Worm (Caenorhabditis elegans) whole organism, early embryonic: ENCODE measurements around the gene E02H9.6.

ENCODE experiments used
- F13C5.2 ChIP-seq: sonication (generic microtip); optimal IDR thresholded peaks from 2 replicates; lab custom pipeline; 2017; ENCODE audit warnings: mild to moderate bottlenecking, missing genetic modification characterization, inconsistent platforms, missing compliant biosample characterization
- aly-1 ChIP-seq: sonication (generic microtip); optimal IDR thresholded peaks from 2 replicates; lab custom pipeline; 2016; ENCODE audit warnings: missing genetic modification characterization, missing compliant biosample characterization
- ama-1 ChIP-seq: fragments of 150-350 bp; optimal IDR thresholded peaks from 2 replicates; lab custom pipeline; 2014
- ceh-13 ChIP-seq: fragments of 200-800 bp; sonication (Bioruptor generic); optimal IDR thresholded peaks from 2 replicates; lab custom pipeline; 2018; ENCODE audit warnings: mild to moderate bottlenecking, missing genetic modification characterization, missing compliant biosample characterization
- ets-7 ChIP-seq: sonication (generic microtip); optimal IDR thresholded peaks from 2 replicates; lab custom pipeline; 2016; ENCODE audit warnings: missing genotype, missing genetic modification characterization, missing compliant biosample characterization
- hmbx-1 ChIP-seq: sonication (generic microtip); optimal IDR thresholded peaks from 2 replicates; lab custom pipeline; 2016; ENCODE audit warnings: mild to moderate bottlenecking, missing genetic modification characterization, missing compliant biosample characterization
- hmg-4 ChIP-seq: fragments of 200-800 bp; sonication (Bioruptor generic); optimal IDR thresholded peaks from 2 replicates; lab custom pipeline; 2018; ENCODE audit warnings: mild to moderate bottlenecking, missing genetic modification characterization, missing compliant biosample characterization
- hnd-1 ChIP-seq: sonication (generic microtip); optimal IDR thresholded peaks from 2 replicates; lab custom pipeline; 2016; ENCODE audit warnings: missing genetic modification characterization, missing compliant biosample characterization
- sea-1 ChIP-seq: fragments of 200-800 bp; sonication (Bioruptor generic); conservative IDR thresholded peaks from 2 replicates; pipeline ENCODE4 v1.3.6; 2022; ENCODE audit warnings: missing genetic modification characterization, missing compliant biosample characterization
- tbx-11 ChIP-seq: fragments of 200-800 bp; sonication (Bioruptor generic); IDR thresholded peaks from 2 replicates; pipeline ENCODE4 v1.3.6; 2022; ENCODE audit warnings: missing genetic modification characterization, missing compliant biosample characterization
- tbx-37 ChIP-seq: fragments of 200-800 bp; sonication (Bioruptor generic); conservative IDR thresholded peaks from 2 replicates; pipeline ENCODE4 v1.3.6; 2022; ENCODE audit warnings: missing genetic modification reagents, missing genetic modification characterization, missing compliant biosample characterization
- tra-4 ChIP-seq: sonication (generic microtip); optimal IDR thresholded peaks from 2 replicates; lab custom pipeline; 2017; ENCODE audit warnings: missing genetic modification characterization, missing compliant biosample characterization

- TF ChIP-seq sea-1 (no peak), hmbx-1 (tag; lab: Kevin White, UChicago) (no peak), aly-1 (tag; lab: Kevin White, UChicago) (no peak), ceh-13 (no peak), hmg-4 (no peak), ama-1 (lab: Kevin White, UChicago) (no peak), hnd-1 (tag; lab: Kevin White, UChicago) (no peak), tbx-37 (no peak), F13C5.2 (no peak), tbx-11 (GFP tag; lab: Robert Waterston, UW) (no peak), tra-4 (no peak), ets-7 (no peak)
Observed at ce11 chrIII:2386483-2386882, 49.4 kb upstream of the E02H9.6 start, which contains the start of gene H14E04.3.
